Fruit fly (Drosophila melanogaster): Measurements from ENCODE around the gene Jon99Cii.

Jon99Cii gene

DNA sequence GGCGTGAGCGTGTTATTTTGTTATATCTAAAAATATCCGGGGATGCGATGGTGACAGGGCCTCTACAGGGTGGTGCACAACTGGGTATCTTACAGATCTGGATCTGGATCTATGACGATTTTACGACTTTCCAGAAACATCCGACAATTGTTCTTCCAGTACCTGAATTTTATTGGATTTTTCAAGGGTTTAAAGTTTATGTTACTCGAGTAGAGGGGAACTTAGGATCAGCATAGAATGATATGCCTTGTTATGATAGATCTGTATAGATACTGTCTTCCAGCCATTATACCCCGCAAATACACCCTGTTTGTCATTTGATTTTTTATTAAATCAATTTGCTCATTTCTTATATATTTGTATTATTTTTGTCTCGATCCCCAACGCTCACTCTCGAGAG is 30.0 kb downstream of the Jon99Cii start (continued):
- peak; percentile 73 for TF ChIP-seq Atf6 (GFP tag; IDR thresholded peaks at IDR 0.05)
- TF ChIP-seq CG3838 (GFP tag; optimal IDR thresholded peaks at IDR 0.05): no peak
- TF ChIP-seq crol (GFP tag; IDR thresholded peaks at IDR 0.05): no peak
- TF ChIP-seq CG8388 (GFP tag; optimal IDR thresholded peaks at IDR 0.05): peak; percentile 23
- no peak for TF ChIP-seq CG6791 (GFP tag; IDR thresholded peaks at IDR 0.05; ENCODE audit: partially characterized antibody)
- TF ChIP-seq Hand (GFP tag; optimal IDR thresholded peaks at IDR 0.05): no peak
- TF ChIP-seq lola (GFP tag; optimal IDR thresholded peaks at IDR 0.05): no peak
- 0 out of 3 replicates have a peak, but pooled peaks have one; percentile 54 for TF ChIP-seq ase (GFP tag; IDR thresholded peaks at IDR 0.05)
- TF ChIP-seq zen2 (GFP tag; IDR thresholded peaks at IDR 0.05; ENCODE audit: partially characterized antibody): no peak
- no peak for TF ChIP-seq CG1832 (GFP tag; optimal IDR thresholded peaks at IDR 0.05)
- peak; percentile 54; the same call in 1 of the 2 replicates for TF ChIP-seq CG32767 (GFP tag; IDR thresholded peaks at IDR 0.05)
- peak; percentile 84 for TF ChIP-seq sens (GFP tag)
- TF ChIP-seq tll (GFP tag; optimal IDR thresholded peaks at IDR 0.05): no peak
- peak; percentile 19 for TF ChIP-seq Vsx1 (GFP tag; optimal IDR thresholded peaks at IDR 0.05)
- no peak for TF ChIP-seq Lhr (GFP tag; optimal IDR thresholded peaks at IDR 0.05)
- no peak for TF ChIP-seq CG9797 (GFP tag; optimal IDR thresholded peaks at IDR 0.05)
- peak; percentile 36 for TF ChIP-seq Ssrp (tag; optimal IDR thresholded peaks at IDR 0.05)
- no peak for TF ChIP-seq CG10959 (GFP tag; IDR thresholded peaks at IDR 0.05)
- no peak for TF ChIP-seq tna (GFP tag; IDR thresholded peaks at IDR 0.05; ENCODE audit: partially characterized antibody)
- TF ChIP-seq sna (GFP tag; IDR thresholded peaks at IDR 0.05; ENCODE audit: partially characterized antibody): no peak
- TF ChIP-seq her (GFP tag; optimal IDR thresholded peaks at IDR 0.05): peak; percentile 45
- no peak for TF ChIP-seq CG18011 (GFP tag; optimal IDR thresholded peaks at IDR 0.05)
- peak; percentile 66 for TF ChIP-seq Fer1 (GFP tag; optimal IDR thresholded peaks at IDR 0.05)
- TF ChIP-seq ab (GFP tag; optimal IDR thresholded peaks at IDR 0.05): no peak
- no peak for TF ChIP-seq trem (tag; optimal IDR thresholded peaks at IDR 0.05)
- no peak for TF ChIP-seq HLHmδ (GFP tag; optimal IDR thresholded peaks at IDR 0.05)
- TF ChIP-seq Dref (GFP tag; IDR thresholded peaks at IDR 0.05): no peak
- TF ChIP-seq Xrp1 (GFP tag; IDR thresholded peaks at IDR 0.05): peak; percentile 40; the same call in 1 of the 2 replicates
- TF ChIP-seq psq (GFP tag; optimal IDR thresholded peaks at IDR 0.05): no peak
- peak; percentile 71 for TF ChIP-seq Dbx (GFP tag; IDR thresholded peaks at IDR 0.05)
- TF ChIP-seq CG3726 (GFP tag; IDR thresholded peaks at IDR 0.05): no peak
- TF ChIP-seq Max (GFP tag; optimal IDR thresholded peaks at IDR 0.05): peak; percentile 2
- TF ChIP-seq CG7372 (GFP tag; IDR thresholded peaks at IDR 0.05): peak; percentile 52; the same call in 1 of the 2 replicates
- peak; percentile 14 for TF ChIP-seq mirr (GFP tag; optimal IDR thresholded peaks at IDR 0.05)
- peak; percentile 23 for TF ChIP-seq CG1529 (GFP tag; optimal IDR thresholded peaks at IDR 0.05)
- TF ChIP-seq ssp (GFP tag; IDR thresholded peaks at IDR 0.05): peak; percentile 57
- no peak; the same call in 2 of the 3 replicates for TF ChIP-seq croc (GFP tag; conservative IDR thresholded peaks at IDR 0.05)
- TF ChIP-seq CG12391 (tag; optimal IDR thresholded peaks at IDR 0.05): peak; percentile 43
- TF ChIP-seq CG9215 (GFP tag; IDR thresholded peaks at IDR 0.05): peak; percentile 70
- no peak for TF ChIP-seq zf30C (GFP tag; optimal IDR thresholded peaks at IDR 0.05)
- peak; percentile 55 for TF ChIP-seq NfI (GFP tag; optimal IDR thresholded peaks at IDR 0.05)
- TF ChIP-seq Stat92E (GFP tag; optimal IDR thresholded peaks at IDR 0.05): no peak
- TF ChIP-seq CG10543 (GFP tag; optimal IDR thresholded peaks at IDR 0.05): peak; percentile 46
- TF ChIP-seq CG2199 (GFP tag; IDR thresholded peaks at IDR 0.05): no peak; the same call in 2 of the 3 replicates
- TF ChIP-seq gsb (GFP tag; IDR thresholded peaks at IDR 0.05): peak; percentile 47
- peak; percentile 82 for TF ChIP-seq Rfx (GFP tag; IDR thresholded peaks at IDR 0.05)
- TF ChIP-seq CG10979 (tag; optimal IDR thresholded peaks at IDR 0.05): peak; percentile 18
- TF ChIP-seq CG4404 (GFP tag; IDR thresholded peaks at IDR 0.05): peak; percentile 32; the same call in 1 of the 2 replicates
- TF ChIP-seq CG10147 (GFP tag; optimal IDR thresholded peaks at IDR 0.05): peak; percentile 59
- no peak for TF ChIP-seq CHES-1-like (GFP tag; optimal IDR thresholded peaks at IDR 0.05)
